Fruit fly (Drosophila melanogaster) whole organism, embryonic: ENCODE measurements around the gene CG10576.

Experiments used
- CG10147 ChIP-seq: fragments of 200-800 bp; sonication (Bioruptor generic); optimal IDR thresholded peaks from 2 replicates; lab custom pipeline; 2019; ENCODE audit warnings: missing biosample characterization, mild to moderate bottlenecking, missing genetic modification characterization, moderate library complexity
- CG10274 ChIP-seq: fragments of 200-800 bp; sonication (Bioruptor generic); optimal IDR thresholded peaks from 3 replicates; lab custom pipeline; 2017; ENCODE audit warnings: missing biosample characterization, mild to moderate bottlenecking, missing genetic modification characterization
- CG10654 ChIP-seq: fragments of 200-800 bp; sonication (Bioruptor generic); optimal IDR thresholded peaks from 2 replicates; lab custom pipeline; 2016; ENCODE audit warnings: missing biosample characterization, missing genetic modification characterization
- CG11696 ChIP-seq: fragments of 200-800 bp; sonication (Bioruptor generic); IDR thresholded peaks from 2 replicates; pipeline ENCODE4 v1.3.6; 2022; ENCODE audit warnings: missing biosample characterization, missing genetic modification characterization
- CG12219 ChIP-seq: fragments of 200-800 bp; sonication (Bioruptor generic); optimal IDR thresholded peaks from 3 replicates; lab custom pipeline; 2018; ENCODE audit warnings: missing biosample characterization, mild to moderate bottlenecking, missing genetic modification characterization
- CG12769 ChIP-seq: fragments of 200-800 bp; sonication (Bioruptor generic); optimal IDR thresholded peaks from 2 replicates; lab custom pipeline; 2019; ENCODE audit warnings: missing biosample characterization, mild to moderate bottlenecking, missing genetic modification characterization, moderate library complexity
- CG13894 ChIP-seq: fragments of 200-800 bp; sonication (Bioruptor generic); optimal IDR thresholded peaks from 3 replicates; lab custom pipeline; 2018; ENCODE audit warnings: missing biosample characterization, mild to moderate bottlenecking, missing genetic modification characterization, moderate library complexity
- CG14441 ChIP-seq: fragments of 200-800 bp; sonication (Bioruptor generic); IDR thresholded peaks from 2 replicates; pipeline ENCODE4 v1.3.6; 2022; ENCODE audit warnings: missing biosample characterization, missing genetic modification characterization
- CG17385 ChIP-seq: fragments of 200-800 bp; sonication (Bioruptor generic); optimal IDR thresholded peaks from 3 replicates; lab custom pipeline; 2018; ENCODE audit warnings: missing biosample characterization, mild to moderate bottlenecking, missing genetic modification characterization
- CG1792 ChIP-seq: fragments of 200-800 bp; sonication (Bioruptor generic); optimal IDR thresholded peaks from 2 replicates; lab custom pipeline; 2016; ENCODE audit warnings: missing biosample characterization, missing genetic modification characterization
- CG2199 ChIP-seq: fragments of 200-800 bp; sonication (Bioruptor generic); IDR thresholded peaks from 3 replicates; pipeline ENCODE4 v1.3.6; 2022; ENCODE audit warnings: missing biosample characterization, missing genetic modification characterization
- CG2202 ChIP-seq: fragments of 200-800 bp; sonication (Bioruptor generic); optimal IDR thresholded peaks from 2 replicates; lab custom pipeline; 2018; ENCODE audit warnings: missing biosample characterization, mild to moderate bottlenecking, missing genetic modification characterization
- CG31224 ChIP-seq: fragments of 200-800 bp; sonication (Bioruptor generic); IDR thresholded peaks from 2 replicates; pipeline ENCODE4 v1.3.6; 2022; ENCODE audit warnings: missing biosample characterization, missing genetic modification characterization
- CG32532 ChIP-seq: fragments of 200-800 bp; sonication (Bioruptor generic); IDR thresholded peaks from 2 replicates; pipeline ENCODE4 v1.3.6; 2022; ENCODE audit warnings: missing biosample characterization, missing genetic modification characterization
- CG4617 ChIP-seq: fragments of 200-800 bp; sonication (Bioruptor generic); optimal IDR thresholded peaks from 3 replicates; lab custom pipeline; 2016; ENCODE audit warnings: missing biosample characterization, missing genetic modification characterization, borderline replicate concordance
- CG6654 ChIP-seq: fragments of 200-800 bp; sonication (Bioruptor generic); optimal IDR thresholded peaks from 2 replicates; lab custom pipeline; 2017; ENCODE audit warnings: missing biosample characterization, mild to moderate bottlenecking, missing genetic modification characterization
- CG6689 ChIP-seq: fragments of 200-800 bp; sonication (Bioruptor generic); IDR thresholded peaks from 2 replicates; pipeline ENCODE4 v1.3.6; 2022; ENCODE audit warnings: missing biosample characterization, missing genetic modification characterization
- CG7745 ChIP-seq: fragments of 200-800 bp; sonication (Bioruptor generic); optimal IDR thresholded peaks from 2 replicates; lab custom pipeline; 2018; ENCODE audit warnings: missing biosample characterization, mild to moderate bottlenecking, missing genetic modification characterization, moderate library complexity
- CG7786 ChIP-seq: fragments of 200-800 bp; sonication (Bioruptor generic); optimal IDR thresholded peaks from 2 replicates; lab custom pipeline; 2016; ENCODE audit warnings: missing biosample characterization, missing genetic modification characterization
- CG9797 ChIP-seq: fragments of 200-800 bp; sonication (Bioruptor generic); optimal IDR thresholded peaks from 3 replicates; lab custom pipeline; 2018; ENCODE audit warnings: missing biosample characterization, mild to moderate bottlenecking, missing genetic modification characterization
- Dek ChIP-seq: fragments of 200-800 bp; sonication (Bioruptor generic); optimal IDR thresholded peaks from 3 replicates; lab custom pipeline; 2019; ENCODE audit warnings: missing biosample characterization, mild to moderate bottlenecking, missing genetic modification characterization, moderate library complexity
- H2.0 ChIP-seq: fragments of 200-800 bp; sonication (Bioruptor generic); IDR thresholded peaks from 2 replicates; pipeline ENCODE4 v1.3.6; 2022; ENCODE audit warnings: missing biosample characterization, missing genetic modification characterization
- HLH54F ChIP-seq: fragments of 200-800 bp; sonication (Bioruptor generic); optimal IDR thresholded peaks from 3 replicates; lab custom pipeline; 2016; ENCODE audit warnings: missing biosample characterization, missing genetic modification characterization
- Hsf ChIP-seq: fragments of 200-800 bp; sonication (Bioruptor generic); optimal IDR thresholded peaks from 3 replicates; lab custom pipeline; 2016; ENCODE audit warnings: missing biosample characterization, missing genetic modification characterization
- Poxn ChIP-seq: fragments of 200-800 bp; sonication (Bioruptor generic); IDR thresholded peaks from 2 replicates; pipeline ENCODE4 v1.3.6; 2022; ENCODE audit warnings: missing biosample characterization, missing genetic modification characterization
- Rfx ChIP-seq: fragments of 200-800 bp; sonication (Bioruptor generic); IDR thresholded peaks from 2 replicates; pipeline ENCODE4 v1.3.6; 2022; ENCODE audit warnings: missing biosample characterization, missing genetic modification characterization
- Rx ChIP-seq: fragments of 200-800 bp; sonication (Bioruptor generic); IDR thresholded peaks from 2 replicates; pipeline ENCODE4 v1.3.6; 2022; ENCODE audit warnings: missing biosample characterization, missing genetic modification characterization
- Scr ChIP-seq: fragments of 200-800 bp; sonication (Bioruptor generic); IDR thresholded peaks from 2 replicates; pipeline ENCODE4 v1.3.6; 2022; ENCODE audit warnings: missing biosample characterization, missing genetic modification characterization; ENCODE audit not compliant: partially characterized antibody
- Sox100B ChIP-seq: fragments of 200-800 bp; sonication (Bioruptor generic); optimal IDR thresholded peaks from 3 replicates; lab custom pipeline; 2018; ENCODE audit warnings: missing biosample characterization, mild to moderate bottlenecking, missing genetic modification characterization
- Usf ChIP-seq: fragments of 200-800 bp; sonication (Bioruptor generic); optimal IDR thresholded peaks from 2 replicates; lab custom pipeline; 2017; ENCODE audit warnings: missing genotype, missing biosample characterization, missing genetic modification characterization
- chinmo ChIP-seq: fragments of 200-800 bp; sonication (Bioruptor generic); IDR thresholded peaks from 4 replicates; pipeline ENCODE4 v1.3.6; 2022; ENCODE audit warnings: missing biosample characterization, missing genetic modification characterization; ENCODE audit not compliant: partially characterized antibody
- crc ChIP-seq: fragments of 200-800 bp; sonication (Bioruptor generic); optimal IDR thresholded peaks from 2 replicates; lab custom pipeline; 2016; ENCODE audit warnings: missing biosample characterization, missing genetic modification characterization
- crp ChIP-seq, 2 experiments: fragments of 200-800 bp; sonication (Bioruptor generic); optimal IDR thresholded peaks; 2 replicates in 1 of 2; 3 replicates in 1 of 2; lab custom pipeline; 2017; ENCODE audit warnings: missing biosample characterization in 2 of 2, missing genetic modification characterization in 2 of 2, mild to moderate bottlenecking in 1 of 2, moderate library complexity in 1 of 2
- fd102C ChIP-seq: fragments of 200-800 bp; sonication (Bioruptor generic); optimal IDR thresholded peaks from 2 replicates; lab custom pipeline; 2018; ENCODE audit warnings: missing biosample characterization, mild to moderate bottlenecking, missing genetic modification characterization, moderate library complexity
- fru ChIP-seq: fragments of >200 bp; optimal IDR thresholded peaks from 2 replicates; lab custom pipeline; 2017
- fu2 ChIP-seq: fragments of 200-800 bp; sonication (Bioruptor generic); optimal IDR thresholded peaks from 2 replicates; lab custom pipeline; 2016; ENCODE audit warnings: missing biosample characterization, missing genetic modification characterization
- grau ChIP-seq: fragments of 200-800 bp; optimal IDR thresholded peaks from 3 replicates; lab custom pipeline; 2019; ENCODE audit warnings: missing biosample characterization, mild to moderate bottlenecking, missing genetic modification characterization, moderate library complexity
- grn ChIP-seq: fragments of 200-800 bp; sonication (Bioruptor generic); optimal IDR thresholded peaks from 3 replicates; lab custom pipeline; 2017; ENCODE audit warnings: missing biosample characterization, missing genetic modification characterization
- insv ChIP-seq, 2 experiments: fragments of 200-800 bp; sonication (Bioruptor generic); optimal IDR thresholded peaks; 3 replicates each; lab custom pipeline; 2016 to 2018; ENCODE audit warnings: missing biosample characterization in 2 of 2, missing genetic modification characterization in 2 of 2
- kni ChIP-seq: fragments of 200-800 bp; sonication (Bioruptor generic); optimal IDR thresholded peaks from 3 replicates; lab custom pipeline; 2017; ENCODE audit warnings: mild to moderate bottlenecking, missing biosample characterization, missing genetic modification reagents, missing genetic modification characterization
- knrl ChIP-seq: fragments of 200-800 bp; sonication (Bioruptor generic); IDR thresholded peaks from 3 replicates; pipeline ENCODE4 v1.3.6; 2022; ENCODE audit warnings: missing biosample characterization, missing genetic modification characterization; ENCODE audit not compliant: partially characterized antibody
- lilli ChIP-seq: fragments of 200-800 bp; sonication (Bioruptor generic); optimal IDR thresholded peaks from 3 replicates; lab custom pipeline; 2016; ENCODE audit warnings: missing biosample characterization, missing genetic modification characterization
- nerfin-2 ChIP-seq: fragments of 200-800 bp; sonication (Bioruptor generic); IDR thresholded peaks from 2 replicates; pipeline ENCODE4 v1.3.6; 2022; ENCODE audit warnings: missing biosample characterization, missing genetic modification characterization; ENCODE audit not compliant: partially characterized antibody
- nom ChIP-seq: fragments of 200-800 bp; sonication (Bioruptor generic); optimal IDR thresholded peaks from 2 replicates; lab custom pipeline; 2017; ENCODE audit warnings: missing biosample characterization, missing genetic modification characterization, mild to moderate bottlenecking, moderate library complexity, missing genetic modification reagents
- oc ChIP-seq: fragments of 200-800 bp; sonication (Bioruptor generic); optimal IDR thresholded peaks from 2 replicates; lab custom pipeline; 2018; ENCODE audit warnings: missing biosample characterization, mild to moderate bottlenecking, missing genetic modification characterization, moderate library complexity
- odd ChIP-seq: fragments of 200-800 bp; sonication (Bioruptor generic); optimal IDR thresholded peaks from 2 replicates; lab custom pipeline; 2017; ENCODE audit warnings: missing biosample characterization, mild to moderate bottlenecking, missing genetic modification characterization
- phol ChIP-seq: fragments of 200-800 bp; sonication (Bioruptor generic); optimal IDR thresholded peaks from 3 replicates; lab custom pipeline; 2018; ENCODE audit warnings: missing biosample characterization, mild to moderate bottlenecking, missing genetic modification characterization, moderate library complexity
- run ChIP-seq: fragments of 200-800 bp; sonication (Bioruptor generic); optimal IDR thresholded peaks from 3 replicates; lab custom pipeline; 2018; ENCODE audit warnings: missing biosample characterization, mild to moderate bottlenecking, missing genetic modification characterization
- sim ChIP-seq: fragments of 200-800 bp; sonication (Bioruptor generic); IDR thresholded peaks from 2 replicates; pipeline ENCODE4 v1.3.6; 2022; ENCODE audit warnings: missing biosample characterization, missing genetic modification characterization
- slou ChIP-seq: fragments of 200-800 bp; sonication (Bioruptor generic); optimal IDR thresholded peaks from 3 replicates; lab custom pipeline; 2016; ENCODE audit warnings: missing biosample characterization, missing genetic modification characterization
- sqz ChIP-seq: fragments of 200-800 bp; sonication (Bioruptor generic); optimal IDR thresholded peaks from 3 replicates; lab custom pipeline; 2018; ENCODE audit warnings: missing biosample characterization, mild to moderate bottlenecking, missing genetic modification characterization

Gene CG10576

DNA sequence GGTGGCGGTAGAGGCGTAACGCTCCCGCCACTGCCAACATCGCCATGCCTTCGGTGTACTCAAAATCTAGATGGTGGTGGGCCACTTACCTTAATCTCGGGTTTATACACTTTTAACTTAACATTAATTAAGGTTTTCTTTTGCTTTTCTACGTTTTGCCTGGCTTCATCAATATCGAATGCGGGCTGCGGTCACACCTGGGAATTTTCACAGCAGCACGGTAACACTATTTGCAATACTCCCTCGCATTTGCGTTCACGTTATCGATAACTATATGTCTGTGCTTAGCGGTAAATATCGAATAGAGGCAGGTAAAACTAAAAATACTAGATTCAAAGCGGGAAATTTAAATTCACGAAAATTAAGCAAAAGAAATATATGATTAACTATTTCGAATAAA is 28.5 kb upstream of the CG10576 start, which contains the start of gene Bre1 (continued):
- TF ChIP-seq CG2202 (no peak), HLH54F (no peak), CG7745 (tag; lab: Kevin White, UChicago) (no peak), Usf (no peak), CG13894 (tag; lab: Kevin White, UChicago) (no peak), CG10654 (GFP tag; lab: Kevin White, UChicago) (no peak), fd102C (no peak), CG4617 (GFP tag; lab: Kevin White, UChicago) (peak; percentile 93), H2.0 (GFP tag; lab: Robert Waterston, UW) (no peak), grn (GFP tag; lab: Kevin White, UChicago) (no peak), CG11696 (no peak), oc (tag; lab: Kevin White, UChicago) (no peak), fu2 (GFP tag; lab: Kevin White, UChicago) (no peak), CG2199 (GFP tag; lab: Robert Waterston, UW) (no peak), CG32532 (no peak), nom (GFP tag; lab: Kevin White, UChicago) (no peak), nerfin-2 (GFP tag; lab: Robert Waterston, UW) (peak; percentile 52), CG1792 (GFP tag; lab: Kevin White, UChicago) (peak; percentile 1), insv (GFP tag; optimal IDR thresholded peaks at IDR 0.05; lab: Kevin White, UChicago) (no peak), CG9797 (GFP tag; lab: Kevin White, UChicago) (peak; percentile 99), phol (peak; percentile 72), Dek (tag; lab: Kevin White, UChicago) (no peak), CG10274 (no peak), CG17385 (no peak), crc (no peak), Rx (GFP tag; lab: Robert Waterston, UW) (no peak), Scr (GFP tag; lab: Robert Waterston, UW) (peak; percentile 67), CG10147 (GFP tag; lab: Kevin White, UChicago) (peak; percentile 15), CG6689 (GFP tag; lab: Robert Waterston, UW) (no peak), CG6654 (GFP tag; lab: Kevin White, UChicago) (no peak), Rfx (GFP tag; lab: Robert Waterston, UW) (no peak), Sox100B (GFP tag; lab: Kevin White, UChicago) (no peak), slou (GFP tag; lab: Kevin White, UChicago) (no peak), Hsf (GFP tag; lab: Kevin White, UChicago) (no peak), kni (no peak), CG12769 (no peak), chinmo (GFP tag; lab: Robert Waterston, UW) (0 out of 4 replicates have a peak, but pooled peaks have one; percentile 73), CG31224 (no peak), sim (no peak), Poxn (no peak), crp (GFP tag; optimal IDR thresholded peaks at IDR 0.05; lab: Kevin White, UChicago) (no peak), odd (GFP tag; lab: Kevin White, UChicago) (no peak), run (tag; lab: Kevin White, UChicago) (no peak), CG12219 (GFP tag; lab: Kevin White, UChicago) (no peak), grau (tag; lab: Kevin White, UChicago) (no peak), CG7786 (GFP tag; lab: Kevin White, UChicago) (no peak), lilli (GFP tag; lab: Kevin White, UChicago) (no peak), CG14441 (no peak), fru (lab: Kevin White, UChicago) (no peak), sqz (no peak), knrl (peak; percentile 75)
